Worm (Caenorhabditis elegans): Measurements from ENCODE around the gene nurf-1.

- TF ChIP-seq zag-1 (tag; optimal IDR thresholded peaks at IDR 0.05) = no peak
- no peak for TF ChIP-seq lin-39 (tag; optimal IDR thresholded peaks at IDR 0.05)
- TF ChIP-seq daf-12 (tag; optimal IDR thresholded peaks at IDR 0.05) = no peak
- TF ChIP-seq sdz-12 (GFP tag; optimal IDR thresholded peaks at IDR 0.05) = no peak
- TF ChIP-seq F10B5.3 (tag; optimal IDR thresholded peaks at IDR 0.05) = no peak
- TF ChIP-seq dpl-1 (GFP tag; optimal IDR thresholded peaks at IDR 0.05) = no peak
- TF ChIP-seq Y5F2A.4 (GFP tag; optimal IDR thresholded peaks at IDR 0.05) = no peak
- TF ChIP-seq nhr-48 (tag; optimal IDR thresholded peaks at IDR 0.05) = no peak
- TF ChIP-seq unc-62 (GFP tag; optimal IDR thresholded peaks at IDR 0.05 in 1 of 2) = no peak
- TF ChIP-seq unc-62 (tag; optimal IDR thresholded peaks at IDR 0.05) = no peak
- no peak for TF ChIP-seq nhr-28 (tag; optimal IDR thresholded peaks at IDR 0.05)
- no peak for TF ChIP-seq D1046.2 (GFP tag; IDR thresholded peaks at IDR 0.05)
- TF ChIP-seq ama-1 (optimal IDR thresholded peaks at IDR 0.05) = no peak
- TF ChIP-seq snpc-4 (tag; optimal IDR thresholded peaks at IDR 0.05) = no peak
- TF ChIP-seq dmd-9 (GFP tag; IDR thresholded peaks at IDR 0.05) = no peak
Measured at ce11 chrII:14455332-14455731, 64.8 kb downstream of the nurf-1 start, which contains the start of gene dmsr-6.
